Fruit fly (Drosophila melanogaster) whole organism, embryonic: ENCODE measurements around the gene Rad9.

Source experiments
- ATbp ChIP-seq: fragments of 200-800 bp; sonication (Bioruptor generic); optimal IDR thresholded peaks from 2 replicates; lab custom pipeline; 2017; ENCODE audit warnings: missing biosample characterization, mild to moderate bottlenecking, missing genetic modification characterization, missing genetic modification reagents
- Abd-B ChIP-seq: fragments of 200-800 bp; sonication (Bioruptor generic); optimal IDR thresholded peaks from 2 replicates; lab custom pipeline; 2018; ENCODE audit warnings: missing biosample characterization, mild to moderate bottlenecking, missing genetic modification characterization, moderate library complexity
- Adf1 ChIP-seq: fragments of 200-800 bp; sonication (Bioruptor generic); IDR thresholded peaks from 2 replicates; pipeline ENCODE4 v1.3.6; 2022; ENCODE audit warnings: missing biosample characterization, missing genetic modification characterization
- B-H2 ChIP-seq: fragments of 200-800 bp; sonication (Bioruptor generic); optimal IDR thresholded peaks from 2 replicates; lab custom pipeline; 2018; ENCODE audit warnings: missing biosample characterization, mild to moderate bottlenecking, missing genetic modification characterization
- CG11504 ChIP-seq: fragments of 200-800 bp; sonication (Bioruptor generic); optimal IDR thresholded peaks from 3 replicates; lab custom pipeline; 2019; ENCODE audit warnings: missing biosample characterization, mild to moderate bottlenecking, missing genetic modification characterization, moderate library complexity
- CG11695 ChIP-seq: fragments of 200-800 bp; sonication (Bioruptor generic); IDR thresholded peaks from 3 replicates; pipeline ENCODE4 v1.3.6; 2022; ENCODE audit warnings: missing biosample characterization, missing genetic modification characterization
- CG12391 ChIP-seq: fragments of 200-800 bp; sonication (Bioruptor generic); optimal IDR thresholded peaks from 3 replicates; lab custom pipeline; 2018; ENCODE audit warnings: missing biosample characterization, mild to moderate bottlenecking, missing genetic modification characterization, moderate library complexity
- CG13775 ChIP-seq: fragments of 200-800 bp; sonication (Bioruptor generic); optimal IDR thresholded peaks from 3 replicates; lab custom pipeline; 2017; ENCODE audit warnings: missing biosample characterization, mild to moderate bottlenecking, missing genetic modification characterization
- CG15269 ChIP-seq: fragments of 200-800 bp; sonication (Bioruptor generic); optimal IDR thresholded peaks from 2 replicates; lab custom pipeline; 2018; ENCODE audit warnings: missing biosample characterization, mild to moderate bottlenecking, missing genetic modification characterization, moderate library complexity
- CG1647 ChIP-seq: fragments of 200-800 bp; sonication (Bioruptor generic); optimal IDR thresholded peaks from 3 replicates; lab custom pipeline; 2016; ENCODE audit warnings: missing biosample characterization, missing genetic modification characterization
- CG16815 ChIP-seq: fragments of 200-800 bp; sonication (Bioruptor generic); optimal IDR thresholded peaks from 3 replicates; lab custom pipeline; 2017; ENCODE audit warnings: missing biosample characterization, mild to moderate bottlenecking, missing genetic modification characterization
- CG17361 ChIP-seq: fragments of 200-800 bp; sonication (Bioruptor generic); IDR thresholded peaks from 3 replicates; pipeline ENCODE4 v1.3.6; 2022; ENCODE audit warnings: missing biosample characterization, missing genetic modification characterization
- CG18262 ChIP-seq: fragments of 200-800 bp; optimal IDR thresholded peaks from 3 replicates; lab custom pipeline; 2019; ENCODE audit warnings: missing biosample characterization, mild to moderate bottlenecking, missing genetic modification characterization, moderate library complexity
- CG4424 ChIP-seq: fragments of 200-800 bp; sonication (Bioruptor generic); optimal IDR thresholded peaks from 3 replicates; lab custom pipeline; 2016; ENCODE audit warnings: missing biosample characterization, missing genetic modification characterization
- CG4730 ChIP-seq: fragments of 200-800 bp; sonication (Bioruptor generic); IDR thresholded peaks from 2 replicates; pipeline ENCODE4 v1.3.6; 2022; ENCODE audit warnings: missing biosample characterization, missing genetic modification characterization
- CG5180 ChIP-seq: fragments of 200-800 bp; sonication (Bioruptor generic); optimal IDR thresholded peaks from 3 replicates; lab custom pipeline; 2017; ENCODE audit warnings: missing biosample characterization, missing genetic modification characterization, mild to moderate bottlenecking, moderate library complexity, missing genetic modification reagents
- CG5953 ChIP-seq: fragments of 200-800 bp; sonication (Bioruptor generic); IDR thresholded peaks from 2 replicates; pipeline ENCODE4 v1.3.6; 2022; ENCODE audit warnings: missing biosample characterization, missing genetic modification characterization
- CG6254 ChIP-seq: fragments of 200-800 bp; sonication (Bioruptor generic); optimal IDR thresholded peaks from 3 replicates; lab custom pipeline; 2017; ENCODE audit warnings: mild to moderate bottlenecking, missing biosample characterization, missing genetic modification reagents, missing genetic modification characterization
- CG7556 ChIP-seq: fragments of 200-800 bp; sonication (Bioruptor generic); optimal IDR thresholded peaks from 2 replicates; lab custom pipeline; 2017; ENCODE audit warnings: missing biosample characterization, mild to moderate bottlenecking, missing genetic modification characterization
- CG7928 ChIP-seq: fragments of 200-800 bp; sonication (Bioruptor generic); optimal IDR thresholded peaks from 2 replicates; lab custom pipeline; 2017; ENCODE audit warnings: missing biosample characterization, mild to moderate bottlenecking, missing genetic modification characterization
- CG8089 ChIP-seq: fragments of 200-800 bp; sonication (Bioruptor generic); optimal IDR thresholded peaks from 3 replicates; lab custom pipeline; 2016; ENCODE audit warnings: missing biosample characterization, missing genetic modification characterization
- CG8359 ChIP-seq: fragments of 200-800 bp; sonication (Bioruptor generic); optimal IDR thresholded peaks from 2 replicates; lab custom pipeline; 2017; ENCODE audit warnings: missing biosample characterization, mild to moderate bottlenecking, missing genetic modification characterization, borderline replicate concordance
- CG9817 ChIP-seq: fragments of 200-800 bp; sonication (Bioruptor generic); optimal IDR thresholded peaks from 2 replicates; lab custom pipeline; 2018; ENCODE audit warnings: missing biosample characterization, mild to moderate bottlenecking, missing genetic modification characterization, moderate library complexity
- Dek ChIP-seq: fragments of 200-800 bp; sonication (Bioruptor generic); optimal IDR thresholded peaks from 3 replicates; lab custom pipeline; 2019; ENCODE audit warnings: missing biosample characterization, mild to moderate bottlenecking, missing genetic modification characterization, moderate library complexity
- Dip2 ChIP-seq: fragments of 200-800 bp; sonication (Bioruptor generic); IDR thresholded peaks from 2 replicates; pipeline ENCODE4 v1.3.6; 2022; ENCODE audit warnings: missing biosample characterization, missing genetic modification characterization
- Fer2 ChIP-seq: fragments of 200-800 bp; sonication (Bioruptor generic); optimal IDR thresholded peaks from 2 replicates; lab custom pipeline; 2018; ENCODE audit warnings: missing biosample characterization, mild to moderate bottlenecking, missing genetic modification characterization, moderate library complexity
- HmgD ChIP-seq: fragments of 200-800 bp; sonication (Bioruptor generic); optimal IDR thresholded peaks from 3 replicates; lab custom pipeline; 2016; ENCODE audit warnings: missing biosample characterization, missing genetic modification characterization
- HmgZ ChIP-seq: fragments of 200-800 bp; sonication (Bioruptor generic); optimal IDR thresholded peaks from 2 replicates; lab custom pipeline; 2018; ENCODE audit warnings: missing biosample characterization, mild to moderate bottlenecking, missing genetic modification characterization
- Hmx ChIP-seq: fragments of 200-800 bp; sonication (Bioruptor generic); optimal IDR thresholded peaks from 2 replicates; lab custom pipeline; 2016; ENCODE audit warnings: missing biosample characterization, missing genetic modification characterization
- Meics ChIP-seq: fragments of 200-800 bp; sonication (Bioruptor generic); optimal IDR thresholded peaks from 2 replicates; lab custom pipeline; 2017; ENCODE audit warnings: missing biosample characterization, mild to moderate bottlenecking, missing genetic modification characterization
- Nf-YB ChIP-seq: fragments of 200-800 bp; sonication (Bioruptor generic); optimal IDR thresholded peaks from 3 replicates; lab custom pipeline; 2019; ENCODE audit warnings: missing biosample characterization, mild to moderate bottlenecking, missing genetic modification characterization, moderate library complexity
- Nf-YC ChIP-seq: fragments of 200-800 bp; optimal IDR thresholded peaks from 3 replicates; lab custom pipeline; 2019; ENCODE audit warnings: missing biosample characterization, mild to moderate bottlenecking, missing genetic modification characterization, moderate library complexity
- Oli ChIP-seq: fragments of 200-800 bp; sonication (Bioruptor generic); optimal IDR thresholded peaks from 2 replicates; lab custom pipeline; 2018; ENCODE audit warnings: missing biosample characterization, mild to moderate bottlenecking, missing genetic modification characterization, moderate library complexity
- Pdp1 ChIP-seq, 2 experiments: fragments of 200-800 bp; sonication (Bioruptor generic); optimal IDR thresholded peaks; 3 replicates each; lab custom pipeline; 2016; ENCODE audit warnings: missing biosample characterization in 2 of 2, missing genetic modification characterization in 2 of 2, mild to moderate bottlenecking in 1 of 2, moderate library complexity in 1 of 2
- Sry-β ChIP-seq: fragments of 200-800 bp; sonication (Bioruptor generic); optimal IDR thresholded peaks from 2 replicates; lab custom pipeline; 2018; ENCODE audit warnings: missing biosample characterization, mild to moderate bottlenecking, missing genetic modification characterization, moderate library complexity
- Usf ChIP-seq: fragments of 200-800 bp; sonication (Bioruptor generic); optimal IDR thresholded peaks from 2 replicates; lab custom pipeline; 2017; ENCODE audit warnings: missing genotype, missing biosample characterization, missing genetic modification characterization
- Vsx1 ChIP-seq: fragments of 200-800 bp; sonication (Bioruptor generic); optimal IDR thresholded peaks from 2 replicates; lab custom pipeline; 2017; ENCODE audit warnings: missing biosample characterization, mild to moderate bottlenecking, missing genetic modification characterization, missing genetic modification reagents
- ap ChIP-seq: fragments of 200-800 bp; sonication (Bioruptor generic); IDR thresholded peaks from 2 replicates; pipeline ENCODE4 v1.3.6; 2022; ENCODE audit warnings: missing biosample characterization, missing genetic modification characterization
- ase ChIP-seq: fragments of 200-800 bp; sonication (Bioruptor generic); IDR thresholded peaks from 3 replicates; pipeline ENCODE4 v1.3.6; 2022; ENCODE audit warnings: missing biosample characterization, missing genetic modification characterization
- az2 ChIP-seq: fragments of 200-800 bp; sonication (Bioruptor generic); optimal IDR thresholded peaks from 3 replicates; lab custom pipeline; 2016; ENCODE audit warnings: missing biosample characterization, missing genetic modification characterization
- esg ChIP-seq: fragments of 200-800 bp; sonication (Bioruptor generic); conservative IDR thresholded peaks from 2 replicates; pipeline ENCODE4 v1.3.6; 2022; ENCODE audit warnings: missing biosample characterization, missing genetic modification characterization
- gsb ChIP-seq: fragments of 200-800 bp; sonication (Bioruptor generic); IDR thresholded peaks from 2 replicates; pipeline ENCODE4 v1.3.6; 2022; ENCODE audit warnings: missing biosample characterization, missing genetic modification characterization
- hbn ChIP-seq: fragments of 200-800 bp; sonication (Bioruptor generic); IDR thresholded peaks from 2 replicates; pipeline ENCODE4 v1.3.6; 2022; ENCODE audit warnings: missing biosample characterization, missing genetic modification characterization; ENCODE audit not compliant: partially characterized antibody
- pita ChIP-seq: fragments of 200-800 bp; sonication (Bioruptor generic); optimal IDR thresholded peaks from 2 replicates; lab custom pipeline; 2017; ENCODE audit warnings: missing biosample characterization, mild to moderate bottlenecking, missing genetic modification characterization
- prd ChIP-seq, 3 experiments: fragments of >200 bp in 2 of 3; fragments of 200-800 bp in 1 of 3; sonication (Bioruptor generic) in 1 of 3; optimal IDR thresholded peaks in 2 of 3; IDR thresholded peaks in 1 of 3; 2 replicates in 2 of 3; 3 replicates in 1 of 3; pipeline versions ENCODE4 v1.3.6 to Lab custom; 2017 to 2022; ENCODE audit warnings: missing biosample characterization in 1 of 3, missing genetic modification characterization in 1 of 3
- sens ChIP-seq: fragments of 200-800 bp; sonication (Bioruptor generic); peaks from one replicate; lab custom pipeline; 2016; ENCODE audit warnings: missing biosample characterization, missing genetic modification characterization
- so ChIP-seq: fragments of 200-800 bp; sonication (Bioruptor generic); IDR thresholded peaks from 3 replicates; pipeline ENCODE4 v1.3.6; 2022; ENCODE audit warnings: missing biosample characterization, missing genetic modification characterization
- ttk ChIP-seq: fragments of 200-800 bp; sonication (Bioruptor generic); IDR thresholded peaks from 2 replicates; pipeline ENCODE4 v2.1.2; 2022; ENCODE audit warnings: missing biosample characterization, missing genetic modification characterization
- usp ChIP-seq: fragments of >200 bp; optimal IDR thresholded peaks from 2 replicates; lab custom pipeline; 2017; ENCODE audit warnings: missing biosample characterization, missing genetic modification characterization
- vnd ChIP-seq: fragments of 200-800 bp; sonication (Bioruptor generic); IDR thresholded peaks from 3 replicates; pipeline ENCODE4 v1.3.6; 2022; ENCODE audit warnings: missing biosample characterization, missing genetic modification characterization; ENCODE audit not compliant: partially characterized antibody
- wor ChIP-seq: fragments of 200-800 bp; sonication (Bioruptor generic); IDR thresholded peaks from 2 replicates; pipeline ENCODE4 v1.3.6; 2022; ENCODE audit warnings: missing biosample characterization, missing genetic modification characterization

Rad9 gene

dm6 chr3L:18901411-18901810 lies 29.1 kb upstream of the Rad9 start, which contains the start of the genes arx and CG6843 (continued):
- TF ChIP-seq ATbp (GFP tag; lab: Kevin White, UChicago) (no peak), Pdp1 (GFP tag; optimal IDR thresholded peaks at IDR 0.05; lab: Kevin White, UChicago) (no peak), CG12391 (tag; lab: Kevin White, UChicago) (peak; percentile 22), HmgZ (tag; lab: Kevin White, UChicago) (peak; percentile 62), CG11504 (tag; lab: Kevin White, UChicago) (no peak), CG13775 (GFP tag; lab: Kevin White, UChicago) (no peak), Dip2 (no peak), Oli (tag; lab: Kevin White, UChicago) (no peak), pita (no peak), Dek (tag; lab: Kevin White, UChicago) (no peak), Nf-YB (GFP tag; lab: Kevin White, UChicago) (no peak), esg (GFP tag; lab: Robert Waterston, UW) (no peak), CG18262 (tag; lab: Kevin White, UChicago) (no peak), CG11695 (GFP tag; lab: Robert Waterston, UW) (no peak), CG15269 (tag; lab: Kevin White, UChicago) (no peak), Sry-β (no peak), HmgD (GFP tag; lab: Kevin White, UChicago) (peak; percentile 24), CG1647 (GFP tag; lab: Kevin White, UChicago) (no peak), Hmx (GFP tag; lab: Kevin White, UChicago) (no peak), Usf (GFP tag; lab: Kevin White, UChicago) (no peak), usp (GFP tag; lab: Kevin White, UChicago) (no peak), CG5180 (GFP tag; lab: Kevin White, UChicago) (no peak), wor (GFP tag; lab: Robert Waterston, UW) (no peak), ase (GFP tag; lab: Robert Waterston, UW) (no peak), CG8359 (GFP tag; lab: Kevin White, UChicago) (no peak), CG9817 (tag; lab: Kevin White, UChicago) (no peak), CG4730 (GFP tag; lab: Robert Waterston, UW) (no peak), Nf-YC (no peak), CG8089 (GFP tag; lab: Kevin White, UChicago) (no peak), Meics (GFP tag; lab: Kevin White, UChicago) (no peak), Fer2 (tag; lab: Kevin White, UChicago) (no peak), B-H2 (peak; percentile 56), Vsx1 (no peak), so (GFP tag; lab: Robert Waterston, UW) (peak; percentile 78; the same call in 1 of the 3 replicates), CG5953 (GFP tag; lab: Robert Waterston, UW) (no peak), Adf1 (no peak), CG7928 (GFP tag; lab: Kevin White, UChicago) (peak; percentile 9), vnd (peak; percentile 88), ttk (GFP tag; lab: Robert Waterston, UW) (no peak), CG7556 (GFP tag; lab: Kevin White, UChicago) (no peak), sens (GFP tag; lab: Kevin White, UChicago) (peak; percentile 70), prd (optimal IDR thresholded peaks at IDR 0.05; lab: Kevin White, UChicago) (no peak), prd (GFP tag; IDR thresholded peaks at IDR 0.05; lab: Robert Waterston, UW) (no peak), Abd-B (GFP tag; lab: Kevin White, UChicago) (no peak), gsb (no peak), CG16815 (GFP tag; lab: Kevin White, UChicago) (no peak), CG17361 (GFP tag; lab: Robert Waterston, UW) (no peak), CG6254 (GFP tag; lab: Kevin White, UChicago) (no peak), CG4424 (GFP tag; lab: Kevin White, UChicago) (no peak), ap (GFP tag; lab: Robert Waterston, UW) (no peak), az2 (GFP tag; lab: Kevin White, UChicago) (no peak), hbn (GFP tag; lab: Robert Waterston, UW) (peak; percentile 90)
